Fruit fly (Drosophila melanogaster) whole organism, embryonic: ENCODE results near the gene Duba.

Experiments
- CG10147 ChIP-seq: fragments of 200-800 bp; sonication (Bioruptor generic); optimal IDR thresholded peaks from 2 replicates; lab custom pipeline; 2019; ENCODE audit warnings: missing biosample characterization, mild to moderate bottlenecking, missing genetic modification characterization, moderate library complexity
- CG10431 ChIP-seq: fragments of 200-800 bp; sonication (Bioruptor generic); optimal IDR thresholded peaks from 3 replicates; lab custom pipeline; 2018; ENCODE audit warnings: missing biosample characterization, mild to moderate bottlenecking, missing genetic modification characterization
- CG11398 ChIP-seq: fragments of 200-800 bp; sonication (Bioruptor generic); optimal IDR thresholded peaks from 2 replicates; lab custom pipeline; 2016; ENCODE audit warnings: missing biosample characterization, missing genetic modification characterization
- CG12104 ChIP-seq: fragments of 200-800 bp; sonication (Bioruptor generic); optimal IDR thresholded peaks from 3 replicates; lab custom pipeline; 2016; ENCODE audit warnings: missing biosample characterization, missing genetic modification characterization
- CG14050 ChIP-seq: fragments of 200-800 bp; sonication (Bioruptor generic); IDR thresholded peaks from 3 replicates; pipeline ENCODE4 v1.3.6; 2022; ENCODE audit warnings: missing biosample characterization, missing genetic modification characterization
- CG1647 ChIP-seq: fragments of 200-800 bp; sonication (Bioruptor generic); optimal IDR thresholded peaks from 3 replicates; lab custom pipeline; 2016; ENCODE audit warnings: missing biosample characterization, missing genetic modification characterization
- CG17359 ChIP-seq: fragments of 200-800 bp; sonication (Bioruptor generic); optimal IDR thresholded peaks from 3 replicates; lab custom pipeline; 2018; ENCODE audit warnings: missing biosample characterization, mild to moderate bottlenecking, missing genetic modification characterization, moderate library complexity
- CG31365 ChIP-seq: fragments of 200-800 bp; sonication (Bioruptor generic); optimal IDR thresholded peaks from 2 replicates; lab custom pipeline; 2018; ENCODE audit warnings: missing biosample characterization, mild to moderate bottlenecking, missing genetic modification characterization
- CG33557 ChIP-seq: fragments of 200-800 bp; sonication (Bioruptor generic); optimal IDR thresholded peaks from 2 replicates; lab custom pipeline; 2019; ENCODE audit warnings: missing biosample characterization, mild to moderate bottlenecking, missing genetic modification characterization, moderate library complexity
- CG3838 ChIP-seq: fragments of 200-800 bp; sonication (Bioruptor generic); optimal IDR thresholded peaks from 3 replicates; lab custom pipeline; 2016; ENCODE audit warnings: missing biosample characterization, missing genetic modification characterization
- CG4360 ChIP-seq: fragments of 200-800 bp; sonication (Bioruptor generic); IDR thresholded peaks from 2 replicates; pipeline ENCODE4 v1.3.6; 2022; ENCODE audit warnings: missing biosample characterization, missing genetic modification characterization
- CG6813 ChIP-seq: fragments of 200-800 bp; sonication (Bioruptor generic); optimal IDR thresholded peaks from 2 replicates; lab custom pipeline; 2017; ENCODE audit warnings: missing biosample characterization, missing genetic modification characterization, mild to moderate bottlenecking, moderate library complexity, missing genetic modification reagents
- Fer2 ChIP-seq: fragments of 200-800 bp; sonication (Bioruptor generic); optimal IDR thresholded peaks from 2 replicates; lab custom pipeline; 2018; ENCODE audit warnings: missing biosample characterization, mild to moderate bottlenecking, missing genetic modification characterization, moderate library complexity
- Hey ChIP-seq: fragments of 200-800 bp; sonication (Bioruptor generic); optimal IDR thresholded peaks from 3 replicates; lab custom pipeline; 2018; ENCODE audit warnings: missing biosample characterization, mild to moderate bottlenecking, missing genetic modification characterization
- Hsf ChIP-seq: fragments of 200-800 bp; sonication (Bioruptor generic); optimal IDR thresholded peaks from 3 replicates; lab custom pipeline; 2016; ENCODE audit warnings: missing biosample characterization, missing genetic modification characterization
- Jarid2 ChIP-seq: fragments of 200-800 bp; sonication (Bioruptor generic); optimal IDR thresholded peaks from 3 replicates; lab custom pipeline; 2017; ENCODE audit warnings: mild to moderate bottlenecking, missing biosample characterization, missing genetic modification reagents, missing genetic modification characterization
- Mrtf ChIP-seq: fragments of 200-800 bp; sonication (Bioruptor generic); IDR thresholded peaks from 3 replicates; pipeline ENCODE4 v1.3.6; 2022; ENCODE audit warnings: missing biosample characterization, missing genetic modification characterization
- Scr ChIP-seq: fragments of 200-800 bp; sonication (Bioruptor generic); IDR thresholded peaks from 2 replicates; pipeline ENCODE4 v1.3.6; 2022; ENCODE audit warnings: missing biosample characterization, missing genetic modification characterization; ENCODE audit not compliant: partially characterized antibody
- Sin3A ChIP-seq: fragments of >200 bp; optimal IDR thresholded peaks from 2 replicates; lab custom pipeline; 2018
- Sry-β ChIP-seq: fragments of 200-800 bp; sonication (Bioruptor generic); optimal IDR thresholded peaks from 2 replicates; lab custom pipeline; 2018; ENCODE audit warnings: missing biosample characterization, mild to moderate bottlenecking, missing genetic modification characterization, moderate library complexity
- Trl ChIP-seq, 3 experiments: fragments of >200 bp in 2 of 3; fragments of 200-800 bp in 1 of 3; sonication (Bioruptor generic) in 1 of 3; optimal IDR thresholded peaks; 2 replicates in 1 of 3; 3 replicates in 2 of 3; lab custom pipeline; 2016 to 2017; ENCODE audit warnings: missing biosample characterization in 1 of 3, missing genetic modification characterization in 1 of 3
- ase ChIP-seq: fragments of 200-800 bp; sonication (Bioruptor generic); IDR thresholded peaks from 3 replicates; pipeline ENCODE4 v1.3.6; 2022; ENCODE audit warnings: missing biosample characterization, missing genetic modification characterization
- bab2 ChIP-seq: fragments of 200-800 bp; sonication (Bioruptor generic); optimal IDR thresholded peaks from 2 replicates; lab custom pipeline; 2016; ENCODE audit warnings: missing biosample characterization, missing genetic modification characterization
- bcd ChIP-seq: fragments of 200-800 bp; sonication (Bioruptor generic); optimal IDR thresholded peaks from 2 replicates; lab custom pipeline; 2017; ENCODE audit warnings: missing biosample characterization, mild to moderate bottlenecking, missing genetic modification characterization
- bowl ChIP-seq: fragments of 200-800 bp; sonication (Bioruptor generic); IDR thresholded peaks from 2 replicates; pipeline ENCODE4 v1.3.6; 2022; ENCODE audit warnings: missing biosample characterization, missing genetic modification characterization
- chif ChIP-seq, 2 experiments: fragments of 200-800 bp; sonication (Bioruptor generic); optimal IDR thresholded peaks; 3 replicates each; lab custom pipeline; 2016; ENCODE audit warnings: missing biosample characterization in 2 of 2, missing genetic modification characterization in 2 of 2
- dmrt99B ChIP-seq: fragments of 200-800 bp; sonication (Bioruptor generic); optimal IDR thresholded peaks from 2 replicates; lab custom pipeline; 2018; ENCODE audit warnings: missing biosample characterization, mild to moderate bottlenecking, missing genetic modification characterization, moderate library complexity
- fd96Cb ChIP-seq: fragments of 200-800 bp; sonication (Bioruptor generic); optimal IDR thresholded peaks from 2 replicates; lab custom pipeline; 2018; ENCODE audit warnings: missing biosample characterization, mild to moderate bottlenecking, missing genetic modification characterization, moderate library complexity
- fru ChIP-seq: fragments of >200 bp; optimal IDR thresholded peaks from 2 replicates; lab custom pipeline; 2017
- gce ChIP-seq: fragments of 200-800 bp; sonication (Bioruptor generic); IDR thresholded peaks from 3 replicates; pipeline ENCODE4 v1.3.6; 2022; ENCODE audit warnings: missing biosample characterization, missing genetic modification characterization
- gsb-n ChIP-seq: fragments of 200-800 bp; sonication (Bioruptor generic); optimal IDR thresholded peaks from 3 replicates; lab custom pipeline; 2018; ENCODE audit warnings: missing biosample characterization, mild to moderate bottlenecking, missing genetic modification characterization
- hth ChIP-seq: fragments of >200 bp; optimal IDR thresholded peaks from 2 replicates; lab custom pipeline; 2017; ENCODE audit warnings: inconsistent platforms
- insv ChIP-seq, 2 experiments: fragments of 200-800 bp; sonication (Bioruptor generic); optimal IDR thresholded peaks; 3 replicates each; lab custom pipeline; 2016 to 2018; ENCODE audit warnings: missing biosample characterization in 2 of 2, missing genetic modification characterization in 2 of 2
- lab ChIP-seq: fragments of 200-800 bp; sonication (Bioruptor generic); optimal IDR thresholded peaks from 3 replicates; lab custom pipeline; 2017; ENCODE audit warnings: missing biosample characterization, missing genetic modification characterization, mild to moderate bottlenecking, moderate library complexity, missing genetic modification reagents
- lmd ChIP-seq: fragments of 200-800 bp; sonication (Bioruptor generic); IDR thresholded peaks from 2 replicates; pipeline ENCODE4 v1.3.6; 2022; ENCODE audit warnings: missing biosample characterization, missing genetic modification characterization
- lola ChIP-seq, 3 experiments: fragments of >200 bp in 2 of 3; fragments of 200-800 bp in 1 of 3; sonication (Bioruptor generic) in 1 of 3; optimal IDR thresholded peaks; 2 replicates each; lab custom pipeline; 2017 to 2019; ENCODE audit warnings: missing biosample characterization in 3 of 3, missing genetic modification characterization in 3 of 3, mild to moderate bottlenecking in 1 of 3, moderate library complexity in 1 of 3
- luna ChIP-seq: fragments of 200-800 bp; sonication (Bioruptor generic); optimal IDR thresholded peaks from 2 replicates; lab custom pipeline; 2016; ENCODE audit warnings: missing biosample characterization, missing genetic modification characterization
- repo ChIP-seq: fragments of 200-800 bp; sonication (Bioruptor generic); optimal IDR thresholded peaks from 2 replicates; lab custom pipeline; 2016; ENCODE audit warnings: missing biosample characterization, missing genetic modification characterization
- sc ChIP-seq, 3 experiments: fragments of >200 bp in 2 of 3; fragments of 200-800 bp in 1 of 3; sonication (Bioruptor generic) in 1 of 3; optimal IDR thresholded peaks; 2 replicates in 2 of 3; 3 replicates in 1 of 3; lab custom pipeline; 2017; ENCODE audit warnings: mild to moderate bottlenecking in 1 of 3, missing biosample characterization in 1 of 3, missing genetic modification characterization in 1 of 3, missing genetic modification reagents in 1 of 3
- sd ChIP-seq: fragments of 200-800 bp; sonication (Bioruptor generic); optimal IDR thresholded peaks from 3 replicates; lab custom pipeline; 2018; ENCODE audit warnings: missing biosample characterization, mild to moderate bottlenecking, missing genetic modification characterization, moderate library complexity
- ssp ChIP-seq: fragments of 200-800 bp; sonication (Bioruptor generic); IDR thresholded peaks from 2 replicates; pipeline ENCODE4 v1.3.6; 2022; ENCODE audit warnings: missing biosample characterization, missing genetic modification characterization
- z ChIP-seq: fragments of 200-800 bp; sonication (Bioruptor generic); IDR thresholded peaks from 3 replicates; pipeline ENCODE4 v1.3.6; 2022; ENCODE audit warnings: missing biosample characterization, missing genetic modification characterization

Gene Duba

DNA sequence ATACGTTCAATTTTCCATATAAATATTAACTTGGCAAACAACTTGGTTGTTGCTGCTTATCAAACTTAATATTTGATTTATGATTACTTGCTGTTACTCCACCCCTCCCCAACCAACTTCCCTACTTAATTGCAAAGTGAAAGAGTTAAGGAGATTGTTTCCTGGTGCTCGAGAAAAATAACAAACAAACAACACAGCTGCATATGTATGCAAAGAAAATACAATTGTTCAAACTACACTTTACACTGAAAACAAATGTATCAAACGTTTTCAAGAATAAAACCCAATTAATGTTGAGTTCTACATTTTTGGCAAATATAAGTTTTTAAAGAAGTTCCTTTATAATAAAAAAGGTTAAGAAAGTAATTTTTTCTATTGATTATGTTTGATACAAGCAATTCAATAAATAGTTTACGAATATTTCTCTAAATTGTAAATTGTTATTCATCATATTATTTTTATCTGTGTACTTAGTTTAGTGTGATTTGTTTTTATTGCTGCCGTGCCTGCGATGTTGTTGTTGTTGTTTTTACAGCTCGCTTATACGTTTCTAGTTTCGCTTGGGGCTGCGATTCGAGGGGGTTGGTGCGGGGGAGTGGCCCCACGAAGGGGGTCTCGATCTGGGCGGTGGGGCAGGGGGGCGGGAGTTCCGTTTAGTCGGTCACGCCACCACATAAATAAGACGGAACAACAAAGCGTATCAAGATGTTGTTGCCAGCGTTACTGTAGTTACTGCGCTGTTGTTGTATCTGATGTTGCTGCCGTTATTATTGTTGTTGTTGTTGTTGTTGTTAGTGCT, 53.4 kb downstream of the Duba start (continued):
- TF ChIP-seq Sin3A (lab: Kevin White, UChicago) = no peak
- TF ChIP-seq Scr (GFP tag; lab: Robert Waterston, UW) = no peak
- TF ChIP-seq CG10147 = peak; percentile 84
- peak; percentile 62 for TF ChIP-seq bab2 (GFP tag; lab: Kevin White, UChicago)
- peak; percentile 50 for TF ChIP-seq Fer2 (tag; lab: Kevin White, UChicago)
- peak; percentile 51 to 62 for TF ChIP-seq chif (GFP tag; optimal IDR thresholded peaks at IDR 0.05; lab: Kevin White, UChicago)
- TF ChIP-seq repo = no peak
- TF ChIP-seq lola (GFP tag; optimal IDR thresholded peaks at IDR 0.05; lab: Kevin White, UChicago) = peak in 1 of 3 experiments; percentile 85
- TF ChIP-seq gce (GFP tag; lab: Robert Waterston, UW) = peak; percentile 26; the same call in 1 of the 3 replicates
- peak; percentile 90 for TF ChIP-seq dmrt99B (tag; lab: Kevin White, UChicago)
- 0 out of 3 replicates have a peak, but pooled peaks have one; percentile 29 for TF ChIP-seq CG14050 (GFP tag; lab: Robert Waterston, UW)
- TF ChIP-seq Trl (optimal IDR thresholded peaks at IDR 0.05; lab: Kevin White, UChicago) = no peak
- TF ChIP-seq Trl (GFP tag; optimal IDR thresholded peaks at IDR 0.05; lab: Kevin White, UChicago) = peak; percentile 32
- peak; percentile 72 for TF ChIP-seq lab (GFP tag; lab: Kevin White, UChicago)
- peak; percentile 57 for TF ChIP-seq Hsf (GFP tag; lab: Kevin White, UChicago)
- TF ChIP-seq CG17359 = peak; percentile 82
- no peak for TF ChIP-seq insv (GFP tag; optimal IDR thresholded peaks at IDR 0.05; lab: Kevin White, UChicago)
- peak; percentile 35 for TF ChIP-seq Hey (tag; lab: Kevin White, UChicago)
- peak; percentile 92 for TF ChIP-seq CG4360 (GFP tag; lab: Robert Waterston, UW)
- TF ChIP-seq hth (lab: Kevin White, UChicago) = no peak
- peak; percentile 31 for TF ChIP-seq CG10431 (GFP tag; lab: Kevin White, UChicago)
- no peak for TF ChIP-seq fru (lab: Kevin White, UChicago)
- TF ChIP-seq bcd (GFP tag; lab: Kevin White, UChicago) = peak; percentile 58
- peak; percentile 78 for TF ChIP-seq fd96Cb
- peak; percentile 47 for TF ChIP-seq CG6813 (GFP tag; lab: Kevin White, UChicago)
- peak; percentile 59 for TF ChIP-seq CG11398 (GFP tag; lab: Kevin White, UChicago)
- TF ChIP-seq CG1647 (GFP tag; lab: Kevin White, UChicago) = peak; percentile 15
- no peak for TF ChIP-seq luna (GFP tag; lab: Kevin White, UChicago)
- TF ChIP-seq Sry-β = peak; percentile 11
- TF ChIP-seq sc (optimal IDR thresholded peaks at IDR 0.05; lab: Kevin White, UChicago) = no peak
- TF ChIP-seq sc (GFP tag; optimal IDR thresholded peaks at IDR 0.05; lab: Kevin White, UChicago) = peak; percentile 71
- peak; percentile 34 for TF ChIP-seq Jarid2 (GFP tag; lab: Kevin White, UChicago)
- TF ChIP-seq lmd = peak; percentile 66
- peak; percentile 57; the same call in 2 of the 3 replicates for TF ChIP-seq ase
- peak; percentile 31 for TF ChIP-seq CG31365 (tag; lab: Kevin White, UChicago)
- TF ChIP-seq CG12104 (GFP tag; lab: Kevin White, UChicago) = peak; percentile 60
- peak; percentile 45 for TF ChIP-seq sd (tag; lab: Kevin White, UChicago)
- no peak for TF ChIP-seq bowl (GFP tag; lab: Robert Waterston, UW)
- TF ChIP-seq CG3838 (GFP tag; lab: Kevin White, UChicago) = peak; percentile 69
- TF ChIP-seq CG33557 (GFP tag; lab: Kevin White, UChicago) = peak; percentile 69
- peak; percentile 65 for TF ChIP-seq gsb-n (tag; lab: Kevin White, UChicago)
- TF ChIP-seq ssp (GFP tag; lab: Robert Waterston, UW) = peak; percentile 53; the same call in 1 of the 2 replicates
- TF ChIP-seq z (GFP tag; lab: Robert Waterston, UW) = no peak
- TF ChIP-seq Mrtf (GFP tag; lab: Robert Waterston, UW) = no peak
- TF ChIP-seq, all 482 proteins: peak for 290
